Fruit fly (Drosophila melanogaster) whole organism, prepupa: Measurements from ENCODE around the gene PGRP-LF.
A peak's percentile ranks its signal among the peaks of the same experiment; 100 is the strongest.

Source experiments
- Blimp-1 ChIP-seq: fragments of 200-800 bp; sonication (Bioruptor generic); optimal IDR thresholded peaks from 3 replicates; lab custom pipeline; 2017; ENCODE audit warnings: missing biosample characterization, missing genetic modification characterization, mild to moderate bottlenecking, moderate library complexity, missing genetic modification reagents
- CG1621 ChIP-seq: fragments of 200-800 bp; sonication (Bioruptor generic); optimal IDR thresholded peaks from 3 replicates; lab custom pipeline; 2018; ENCODE audit warnings: missing biosample characterization, mild to moderate bottlenecking, missing genetic modification characterization
- CG34406 ChIP-seq: fragments of 200-800 bp; sonication (Bioruptor generic); optimal IDR thresholded peaks from 3 replicates; lab custom pipeline; 2016; ENCODE audit warnings: missing biosample characterization, missing genetic modification characterization
- CG3919 ChIP-seq: fragments of 200-800 bp; sonication (Bioruptor generic); optimal IDR thresholded peaks from 3 replicates; lab custom pipeline; 2016; ENCODE audit warnings: missing biosample characterization, missing genetic modification characterization
- CG6276 ChIP-seq: fragments of 200-800 bp; sonication (Bioruptor generic); optimal IDR thresholded peaks from 2 replicates; lab custom pipeline; 2017; ENCODE audit warnings: missing biosample characterization, mild to moderate bottlenecking, missing genetic modification characterization
- CG6792 ChIP-seq: fragments of 200-800 bp; sonication (Bioruptor generic); optimal IDR thresholded peaks from 3 replicates; lab custom pipeline; 2016; ENCODE audit warnings: missing biosample characterization, missing genetic modification characterization
- CG7368 ChIP-seq: fragments of 200-800 bp; sonication (Bioruptor generic); optimal IDR thresholded peaks from 3 replicates; lab custom pipeline; 2016; ENCODE audit warnings: missing biosample characterization, missing genetic modification characterization
- Ets21C ChIP-seq: fragments of 200-800 bp; sonication (Bioruptor generic); optimal IDR thresholded peaks from 3 replicates; lab custom pipeline; 2016; ENCODE audit warnings: missing biosample characterization, missing genetic modification characterization
- Gug ChIP-seq: fragments of 200-800 bp; sonication (Bioruptor generic); IDR thresholded peaks from 2 replicates; pipeline ENCODE4 v1.3.6; 2022; ENCODE audit warnings: missing biosample characterization, missing genetic modification characterization
- Hr38 ChIP-seq: sonication (Bioruptor generic); optimal IDR thresholded peaks from 2 replicates; lab custom pipeline; 2016; ENCODE audit warnings: missing biosample characterization, missing genetic modification characterization
- Sox102F ChIP-seq: fragments of 200-800 bp; sonication (Bioruptor generic); optimal IDR thresholded peaks from 2 replicates; lab custom pipeline; 2016; ENCODE audit warnings: missing biosample characterization, mild to moderate bottlenecking, missing genetic modification characterization
- lz ChIP-seq: fragments of 200-800 bp; sonication (Bioruptor generic); optimal IDR thresholded peaks from 3 replicates; lab custom pipeline; 2016; ENCODE audit warnings: missing biosample characterization, missing genetic modification characterization
- salr ChIP-seq, 2 experiments: fragments of 200-800 bp; sonication (Bioruptor generic); optimal IDR thresholded peaks; 3 replicates each; lab custom pipeline; 2016 to 2018; ENCODE audit warnings: missing biosample characterization in 2 of 2, missing genetic modification characterization in 2 of 2, mild to moderate bottlenecking in 1 of 2
- vri ChIP-seq: fragments of 200-800 bp; sonication (Bioruptor generic); optimal IDR thresholded peaks from 3 replicates; lab custom pipeline; 2016; ENCODE audit warnings: missing biosample characterization, mild to moderate bottlenecking, missing genetic modification characterization

DNA sequence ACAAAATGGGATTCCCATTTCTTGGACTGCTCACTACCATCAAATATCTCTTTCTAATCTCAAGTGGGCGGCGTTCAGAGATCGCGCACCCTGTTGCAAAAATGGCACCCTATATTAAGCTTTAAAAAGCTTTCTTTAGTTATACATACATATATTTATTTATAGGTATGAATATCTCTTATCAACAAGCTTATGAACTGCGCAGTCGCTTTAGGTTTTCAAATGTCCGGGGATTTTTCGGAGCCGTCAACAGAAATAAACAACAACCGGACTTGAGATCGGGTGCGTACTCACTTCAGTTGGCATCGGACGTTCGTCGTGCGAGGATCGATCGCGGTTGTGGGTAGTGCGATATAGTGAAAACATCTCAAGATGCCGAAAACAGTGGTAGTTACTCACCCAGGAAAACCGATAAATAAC lies at the start of gene PGRP-LF:
- no peak for TF ChIP-seq Hr38 (GFP tag; lab: Kevin White, UChicago)
- TF ChIP-seq Gug = no peak
- no peak for TF ChIP-seq salr (GFP tag; optimal IDR thresholded peaks at IDR 0.05; lab: Kevin White, UChicago)
- TF ChIP-seq CG6276 (GFP tag; lab: Kevin White, UChicago) = no peak
- peak; percentile 32 for TF ChIP-seq vri (GFP tag; lab: Kevin White, UChicago)
- peak; percentile 46 for TF ChIP-seq CG1621
- no peak for TF ChIP-seq lz (GFP tag; lab: Kevin White, UChicago)
- TF ChIP-seq CG3919 (GFP tag; lab: Kevin White, UChicago) = no peak
- no peak for TF ChIP-seq Ets21C (GFP tag; lab: Kevin White, UChicago)
- TF ChIP-seq Blimp-1 (GFP tag; lab: Kevin White, UChicago) = no peak
- TF ChIP-seq CG7368 (GFP tag; lab: Kevin White, UChicago) = no peak
- no peak for TF ChIP-seq CG6792 (GFP tag; lab: Kevin White, UChicago)
- TF ChIP-seq Sox102F (GFP tag; lab: Kevin White, UChicago) = peak; percentile 21
- peak; percentile 14 for TF ChIP-seq CG34406
